Worm (Caenorhabditis elegans) whole organism, mixed stage, embryonic: ENCODE measurements around the gene C36C5.12.

Experiments used
- lin-32 ChIP-seq: fragments of 200-800 bp; sonication (Bioruptor generic); optimal IDR thresholded peaks from 2 replicates; lab custom pipeline; 2018; ENCODE audit warnings: mild to moderate bottlenecking, missing genetic modification characterization, missing compliant biosample characterization
- nhr-12 ChIP-seq: fragments of 150-350 bp; optimal IDR thresholded peaks from 2 replicates; lab custom pipeline; 2014; ENCODE audit warnings: missing biosample characterization, missing genetic modification characterization
- nhr-2 ChIP-seq: fragments of 150-350 bp; optimal IDR thresholded peaks from 2 replicates; lab custom pipeline; 2014; ENCODE audit warnings: missing biosample characterization, missing genetic modification characterization

DNA sequence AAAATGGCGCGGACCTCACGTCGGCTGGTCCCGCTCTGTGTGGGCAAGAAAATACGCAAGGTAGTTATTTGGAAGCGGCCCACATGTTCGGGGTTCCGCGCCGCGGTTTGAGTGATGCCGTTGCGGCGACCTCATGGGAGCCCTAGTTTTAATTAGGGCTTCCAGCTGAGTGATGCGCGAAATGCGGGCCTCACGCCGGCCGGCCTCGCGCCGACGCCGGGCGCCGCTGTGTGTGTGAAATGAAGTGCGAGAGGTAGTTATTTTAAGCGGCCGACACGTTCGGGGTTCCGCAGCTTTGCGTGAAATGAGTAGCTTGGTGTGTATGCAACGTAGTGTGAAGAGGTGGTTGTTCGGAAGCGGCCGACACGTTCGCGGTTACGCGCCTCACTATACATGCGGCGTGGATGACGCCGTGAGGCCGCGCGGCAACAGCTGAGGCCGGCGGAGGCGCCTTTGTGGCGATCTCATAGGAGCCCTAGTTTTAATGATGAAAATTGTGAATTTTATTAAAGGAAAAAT, 9.2 kb downstream of the C36C5.12 start:
- TF ChIP-seq nhr-12 (no peak), nhr-2 (tag; lab: Kevin White, UChicago) (no peak), lin-32 (no peak)
